Worm (Caenorhabditis elegans) whole organism, L4 larva: ENCODE results near the gene clc-27.

ENCODE experiments used
- F10B5.3 ChIP-seq: sonication (generic microtip); optimal IDR thresholded peaks from 2 replicates; lab custom pipeline; 2016; ENCODE audit warnings: mild to moderate bottlenecking, missing genetic modification characterization, missing compliant biosample characterization
- F26F4.8 ChIP-seq: fragments of 200-800 bp; sonication (Bioruptor generic); conservative IDR thresholded peaks from 2 replicates; pipeline ENCODE4 v1.3.6; 2022; ENCODE audit warnings: missing genetic modification characterization, missing compliant biosample characterization
- F49E8.2 ChIP-seq: sonication (generic microtip); optimal IDR thresholded peaks from 2 replicates; lab custom pipeline; 2016; ENCODE audit warnings: missing compliant biosample characterization, mild to moderate bottlenecking, missing genetic modification characterization, borderline replicate concordance
- R02D3.7 ChIP-seq: fragments of 150-350 bp; sonication (generic microtip); optimal IDR thresholded peaks from 3 replicates; lab custom pipeline; 2014; ENCODE audit warnings: missing biosample characterization, missing genetic modification characterization
- T20F7.1 ChIP-seq: fragments of 200-800 bp; sonication (Bioruptor generic); optimal IDR thresholded peaks from 2 replicates; lab custom pipeline; 2018; ENCODE audit warnings: mild to moderate bottlenecking, missing genetic modification characterization, missing compliant biosample characterization
- T26A8.4 ChIP-seq: fragments of 200-800 bp; sonication (Bioruptor generic); IDR thresholded peaks from 2 replicates; pipeline ENCODE4 v1.3.6; 2022; ENCODE audit warnings: missing genetic modification characterization, missing compliant biosample characterization
- Y105C5A.15 ChIP-seq: fragments of 200-800 bp; sonication (Bioruptor generic); IDR thresholded peaks from 2 replicates; pipeline ENCODE4 v1.3.6; 2022; ENCODE audit warnings: missing genetic modification characterization, missing compliant biosample characterization
- Y48G9A.11 ChIP-seq: fragments of 200-800 bp; sonication (Bioruptor generic); IDR thresholded peaks from 2 replicates; pipeline ENCODE4 v1.3.6; 2022; ENCODE audit warnings: missing genetic modification reagents, missing genetic modification characterization, missing compliant biosample characterization
- Y75B8A.6 ChIP-seq: fragments of 200-800 bp; sonication (Bioruptor generic); IDR thresholded peaks from 2 replicates; pipeline ENCODE4 v1.3.6; 2022; ENCODE audit warnings: missing genetic modification reagents, missing genetic modification characterization, missing compliant biosample characterization
- ZK337.2 ChIP-seq: fragments of 200-800 bp; sonication (Bioruptor generic); IDR thresholded peaks from 2 replicates; pipeline ENCODE4 v1.3.6; 2022; ENCODE audit warnings: missing genetic modification reagents, missing genetic modification characterization, missing compliant biosample characterization
- aha-1 ChIP-seq: fragments of 150-350 bp; peaks from one replicate; lab custom pipeline; 2014; ENCODE audit warnings: missing biosample characterization, missing genetic modification characterization
- aly-2 ChIP-seq: sonication (generic microtip); optimal IDR thresholded peaks from 2 replicates; lab custom pipeline; 2018; ENCODE audit warnings: missing biosample characterization, missing genetic modification characterization
- arid-1 ChIP-seq: fragments of 200-800 bp; sonication (Bioruptor generic); conservative IDR thresholded peaks from 2 replicates; pipeline ENCODE4 v1.3.6; 2022; ENCODE audit warnings: missing genetic modification reagents, missing genetic modification characterization, missing compliant biosample characterization
- ceh-20 ChIP-seq: fragments of 200-800 bp; sonication (Bioruptor generic); IDR thresholded peaks from 2 replicates; pipeline ENCODE4 v1.3.6; 2022; ENCODE audit warnings: missing genetic modification reagents, missing genetic modification characterization, missing compliant biosample characterization
- daf-8 ChIP-seq: fragments of 200-800 bp; sonication (Bioruptor generic); IDR thresholded peaks from 2 replicates; pipeline ENCODE4 v1.3.6; 2022; ENCODE audit warnings: missing genetic modification characterization, missing compliant biosample characterization
- dmd-6 ChIP-seq: fragments of 200-800 bp; sonication (Bioruptor generic); IDR thresholded peaks from 2 replicates; pipeline ENCODE4 v1.3.6; 2022; ENCODE audit warnings: missing genetic modification reagents, missing genetic modification characterization, missing compliant biosample characterization
- duxl-1 ChIP-seq: sonication (generic microtip); optimal IDR thresholded peaks from 2 replicates; lab custom pipeline; 2016; ENCODE audit warnings: mild to moderate bottlenecking, missing genetic modification characterization, moderate library complexity, missing compliant biosample characterization; ENCODE audit not compliant: poor library complexity
- dve-1 ChIP-seq: sonication (generic microtip); optimal IDR thresholded peaks from 2 replicates; lab custom pipeline; 2017; ENCODE audit warnings: antibody characterized with exemption, mild to moderate bottlenecking, missing genetic modification characterization, missing compliant biosample characterization; ENCODE audit not compliant: insufficient read depth
- egl-27 ChIP-seq: sonication (generic microtip); optimal IDR thresholded peaks from 3 replicates; lab custom pipeline; 2017; ENCODE audit warnings: missing biosample characterization, missing genetic modification reagents, missing genetic modification characterization
- egl-43 ChIP-seq: fragments of 200-800 bp; sonication (Bioruptor generic); IDR thresholded peaks from 2 replicates; pipeline ENCODE4 v1.3.6; 2022; ENCODE audit warnings: missing genetic modification reagents, missing genetic modification characterization, missing compliant biosample characterization
- fkh-10 ChIP-seq: fragments of 150-350 bp; optimal IDR thresholded peaks from 2 replicates; lab custom pipeline; 2014; ENCODE audit warnings: missing biosample characterization, missing genetic modification reagents, missing genetic modification characterization
- fos-1 ChIP-seq: fragments of 150-350 bp; optimal IDR thresholded peaks from 2 replicates; lab custom pipeline; 2014; ENCODE audit warnings: missing biosample characterization, missing genetic modification characterization
- gei-8 ChIP-seq: fragments of 200-800 bp; sonication (Bioruptor generic); optimal IDR thresholded peaks from 2 replicates; lab custom pipeline; 2018; ENCODE audit warnings: mild to moderate bottlenecking, missing genetic modification characterization, missing compliant biosample characterization
- hlh-30 ChIP-seq: sonication (generic microtip); optimal IDR thresholded peaks from 2 replicates; lab custom pipeline; 2017; ENCODE audit warnings: antibody characterized with exemption, mild to moderate bottlenecking, missing genetic modification characterization, missing compliant biosample characterization; ENCODE audit not compliant: insufficient read depth
- hmg-1.1 ChIP-seq: fragments of 200-800 bp; sonication (Bioruptor generic); IDR thresholded peaks from 2 replicates; pipeline ENCODE4 v1.3.6; 2022; ENCODE audit warnings: missing genetic modification reagents, missing genetic modification characterization, missing compliant biosample characterization
- lim-7 ChIP-seq: fragments of 200-800 bp; sonication (Bioruptor generic); IDR thresholded peaks from 2 replicates; pipeline ENCODE4 v1.3.6; 2022; ENCODE audit warnings: missing genetic modification characterization, missing compliant biosample characterization
- lin-13 ChIP-seq: fragments of 150-350 bp; optimal IDR thresholded peaks from 2 replicates; lab custom pipeline; 2014; ENCODE audit warnings: missing biosample characterization, missing genetic modification reagents, missing genetic modification characterization
- lin-38 ChIP-seq: fragments of 200-800 bp; sonication (Bioruptor generic); IDR thresholded peaks from 2 replicates; pipeline ENCODE4 v1.3.6; 2022; ENCODE audit warnings: missing genetic modification reagents, missing genetic modification characterization, missing compliant biosample characterization
- lir-3 ChIP-seq: sonication (generic microtip); optimal IDR thresholded peaks from 2 replicates; lab custom pipeline; 2016; ENCODE audit warnings: mild to moderate bottlenecking, missing genetic modification characterization, missing compliant biosample characterization
- mes-2 ChIP-seq: sonication (generic microtip); optimal IDR thresholded peaks from 2 replicates; lab custom pipeline; 2016; ENCODE audit warnings: missing genotype, mild to moderate bottlenecking, missing genetic modification characterization, missing compliant biosample characterization; ENCODE audit not compliant: poor library complexity, severe bottlenecking
- nhr-102 ChIP-seq: sonication (generic microtip); optimal IDR thresholded peaks from 2 replicates; lab custom pipeline; 2016; ENCODE audit warnings: mild to moderate bottlenecking, missing genetic modification characterization, moderate library complexity, missing compliant biosample characterization
- nhr-11 ChIP-seq: fragments of 150-350 bp; optimal IDR thresholded peaks from 2 replicates; lab custom pipeline; 2014; ENCODE audit warnings: missing biosample characterization, missing genetic modification characterization
- nhr-42 ChIP-seq: fragments of 200-800 bp; sonication (Bioruptor generic); IDR thresholded peaks from 2 replicates; pipeline ENCODE4 v1.3.6; 2022; ENCODE audit warnings: missing genetic modification characterization, missing compliant biosample characterization
- nhr-48 ChIP-seq: sonication (generic microtip); optimal IDR thresholded peaks from 2 replicates; lab custom pipeline; 2016; ENCODE audit warnings: mild to moderate bottlenecking, missing genetic modification characterization, missing compliant biosample characterization
- nhr-6 ChIP-seq: fragments of 150-350 bp; optimal IDR thresholded peaks from 2 replicates; lab custom pipeline; 2014; ENCODE audit warnings: missing biosample characterization, missing genetic modification characterization
- nhr-76 ChIP-seq: fragments of 150-350 bp; optimal IDR thresholded peaks from 2 replicates; lab custom pipeline; 2014; ENCODE audit warnings: missing biosample characterization, missing genetic modification characterization
- nhr-77 ChIP-seq: fragments of 150-350 bp; optimal IDR thresholded peaks from 2 replicates; lab custom pipeline; 2014; ENCODE audit warnings: missing biosample characterization, missing genetic modification characterization
- pha-4 ChIP-seq, 2 experiments: fragments of 150-350 bp in 1 of 2; fragments of 200-800 bp in 1 of 2; sonication (Bioruptor generic) in 1 of 2; IDR thresholded peaks in 1 of 2; optimal IDR thresholded peaks in 1 of 2; 2 replicates each; pipeline versions ENCODE4 v1.3.6 to Lab custom; 2014 to 2022; ENCODE audit warnings: missing genetic modification characterization in 2 of 2, missing genetic modification reagents in 2 of 2, missing biosample characterization in 1 of 2, missing compliant biosample characterization in 1 of 2
- php-3 ChIP-seq: fragments of 200-800 bp; sonication (Bioruptor generic); IDR thresholded peaks from 2 replicates; pipeline ENCODE4 v1.3.6; 2022; ENCODE audit warnings: missing genetic modification reagents, missing genetic modification characterization, missing compliant biosample characterization
- rbr-2 ChIP-seq: sonication (generic microtip); optimal IDR thresholded peaks from 2 replicates; lab custom pipeline; 2016; ENCODE audit warnings: missing genotype, missing genetic modification characterization, missing compliant biosample characterization
- sdz-12 ChIP-seq: fragments of 200-800 bp; sonication (Bioruptor generic); optimal IDR thresholded peaks from 2 replicates; lab custom pipeline; 2018; ENCODE audit warnings: mild to moderate bottlenecking, missing genetic modification characterization, missing compliant biosample characterization
- set-16 ChIP-seq: fragments of 200-800 bp; sonication (Bioruptor generic); IDR thresholded peaks from 2 replicates; pipeline ENCODE4 v1.3.6; 2022; ENCODE audit warnings: missing genetic modification reagents, missing genetic modification characterization, missing compliant biosample characterization
- snpc-1.2 ChIP-seq: fragments of 200-800 bp; sonication (Bioruptor generic); IDR thresholded peaks from 2 replicates; pipeline ENCODE4 v1.3.6; 2022; ENCODE audit warnings: missing genetic modification reagents, missing genetic modification characterization, missing compliant biosample characterization
- spr-3 ChIP-seq: fragments of 200-800 bp; sonication (Bioruptor generic); optimal IDR thresholded peaks from 2 replicates; lab custom pipeline; 2018; ENCODE audit warnings: mild to moderate bottlenecking, missing genetic modification characterization, missing compliant biosample characterization
- vab-7 ChIP-seq: fragments of 200-800 bp; sonication (Bioruptor generic); IDR thresholded peaks from 2 replicates; pipeline ENCODE4 v1.3.6; 2022; ENCODE audit warnings: missing genetic modification reagents, missing genetic modification characterization, missing compliant biosample characterization
- zip-2 ChIP-seq: fragments of 150-350 bp; optimal IDR thresholded peaks from 2 replicates; lab custom pipeline; 2014; ENCODE audit warnings: missing biosample characterization, missing genetic modification characterization

Gene clc-27

DNA sequence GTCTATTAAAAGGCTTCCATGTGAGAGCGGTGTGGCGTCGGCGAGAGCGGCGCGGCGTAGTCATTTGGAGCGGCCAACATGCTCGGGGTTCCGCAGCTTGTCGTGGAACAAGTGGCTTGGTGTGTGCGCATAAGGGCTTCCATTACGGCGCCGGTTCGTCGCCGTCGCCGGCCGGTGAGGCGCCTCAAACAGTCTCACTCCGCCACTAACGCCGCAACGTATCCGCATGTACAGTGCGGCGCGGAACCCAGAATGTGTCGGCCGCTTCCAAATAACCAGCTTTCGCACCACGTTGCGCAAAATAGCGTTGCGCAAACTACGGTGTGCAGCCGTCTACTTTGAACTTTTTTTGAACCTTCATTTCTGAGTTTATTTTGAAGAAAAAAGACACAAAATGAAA, 37.3 kb upstream of the clc-27 start:
- TF ChIP-seq hlh-30 (no peak), duxl-1 (no peak), lim-7 (no peak), ceh-20 (GFP tag; lab: Robert Waterston, UW) (no peak), nhr-48 (no peak), T20F7.1 (GFP tag; lab: Kevin White, UChicago) (no peak), fos-1 (tag; lab: Kevin White, UChicago) (no peak), egl-43 (0 out of 2 replicates have a peak, but pooled peaks have one; percentile 27), arid-1 (GFP tag; lab: Robert Waterston, UW) (no peak), dmd-6 (GFP tag; lab: Robert Waterston, UW) (no peak), set-16 (peak; percentile 91), dve-1 (tag; lab: Kevin White, UChicago) (no peak), F49E8.2 (tag; lab: Kevin White, UChicago) (no peak), snpc-1.2 (GFP tag; lab: Robert Waterston, UW) (0 out of 2 replicates have a peak, but pooled peaks have one; percentile 57), gei-8 (GFP tag; lab: Kevin White, UChicago) (no peak), egl-27 (no peak), Y105C5A.15 (GFP tag; lab: Robert Waterston, UW) (no peak), zip-2 (tag; lab: Kevin White, UChicago) (no peak), nhr-42 (GFP tag; lab: Robert Waterston, UW) (no peak), nhr-76 (tag; lab: Kevin White, UChicago) (no peak), Y48G9A.11 (GFP tag; lab: Robert Waterston, UW) (0 out of 2 replicates have a peak, but pooled peaks have one; percentile 22), T26A8.4 (GFP tag; lab: Robert Waterston, UW) (no peak), lir-3 (tag; lab: Kevin White, UChicago) (no peak), R02D3.7 (no peak), aha-1 (tag; lab: Kevin White, UChicago) (no peak), nhr-11 (tag; lab: Kevin White, UChicago) (no peak), F10B5.3 (no peak), php-3 (peak; percentile 19; the same call in 1 of the 2 replicates), F26F4.8 (GFP tag; lab: Robert Waterston, UW) (no peak), nhr-102 (tag; lab: Kevin White, UChicago) (no peak), fkh-10 (GFP tag; lab: Kevin White, UChicago) (no peak), sdz-12 (no peak), ZK337.2 (GFP tag; lab: Robert Waterston, UW) (no peak), hmg-1.1 (no peak), aly-2 (no peak), nhr-77 (tag; lab: Kevin White, UChicago) (no peak), rbr-2 (tag; lab: Kevin White, UChicago) (no peak)

DNA sequence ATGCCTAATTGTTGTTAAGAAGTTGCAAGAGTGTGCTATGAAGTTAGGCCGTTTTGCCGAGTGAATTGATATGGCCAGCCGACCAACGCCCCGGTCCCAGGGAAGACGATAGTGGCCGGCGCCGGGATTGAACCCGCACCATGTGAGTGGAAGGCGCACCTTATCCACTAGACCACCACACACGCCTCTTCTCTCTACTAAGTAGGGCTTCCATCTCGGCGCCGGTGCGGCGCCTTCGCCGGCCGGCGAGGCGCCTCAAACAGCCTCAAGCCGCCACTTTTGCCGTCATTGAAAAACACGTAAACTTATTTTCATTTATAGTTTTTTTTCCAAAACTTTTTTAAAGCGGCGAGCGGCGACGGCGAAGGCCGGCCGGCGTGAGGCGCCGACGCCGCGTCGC, 29.3 kb upstream of the clc-27 start:
- TF ChIP-seq gei-8 (GFP tag; lab: Kevin White, UChicago) (no peak), daf-8 (GFP tag; lab: Robert Waterston, UW) (no peak), nhr-77 (tag; lab: Kevin White, UChicago) (no peak), set-16 (peak; percentile 90), Y75B8A.6 (GFP tag; lab: Robert Waterston, UW) (no peak), nhr-48 (no peak), nhr-6 (no peak), pha-4 (GFP tag; IDR thresholded peaks at IDR 0.05; lab: Robert Waterston, UW) (0 out of 2 replicates have a peak, but pooled peaks have one; percentile 48), pha-4 (tag; optimal IDR thresholded peaks at IDR 0.05; lab: Kevin White, UChicago) (no peak), egl-43 (peak; percentile 48; the same call in 1 of the 2 replicates), mes-2 (peak; percentile 31), lin-38 (GFP tag; lab: Robert Waterston, UW) (0 out of 2 replicates have a peak, but pooled peaks have one; percentile 21), vab-7 (no peak), lin-13 (GFP tag; lab: Kevin White, UChicago) (no peak), spr-3 (GFP tag; lab: Kevin White, UChicago) (no peak), lim-7 (no peak), T26A8.4 (GFP tag; lab: Robert Waterston, UW) (no peak)
